Fruit fly (Drosophila melanogaster) whole organism, wandering third instar larva: Measurements from ENCODE around the gene TwdlK.

Source experiments
- Abd-B ChIP-seq: fragments of >200 bp; optimal IDR thresholded peaks from 2 replicates; lab custom pipeline; 2017; ENCODE audit warnings: missing biosample characterization, missing genetic modification characterization
- CG32264 ChIP-seq: fragments of 200-800 bp; sonication (Bioruptor generic); optimal IDR thresholded peaks from 2 replicates; lab custom pipeline; 2016; ENCODE audit warnings: missing biosample characterization, missing genetic modification characterization
- CG9705 ChIP-seq: fragments of 200-800 bp; sonication (Bioruptor generic); optimal IDR thresholded peaks from 2 replicates; lab custom pipeline; 2018; ENCODE audit warnings: missing biosample characterization, mild to moderate bottlenecking, missing genetic modification characterization
- Dfd ChIP-seq: fragments of >200 bp; optimal IDR thresholded peaks from 2 replicates; lab custom pipeline; 2017; ENCODE audit warnings: missing biosample characterization, missing genetic modification characterization
- Hr78 ChIP-seq: fragments of >200 bp; optimal IDR thresholded peaks from 2 replicates; lab custom pipeline; 2017; ENCODE audit warnings: missing biosample characterization, missing genetic modification characterization
- Hr83 ChIP-seq: fragments of 200-300 bp; sonication (Bioruptor generic); optimal IDR thresholded peaks from 2 replicates; lab custom pipeline; 2016; ENCODE audit warnings: missing biosample characterization, mild to moderate bottlenecking, missing genetic modification characterization, moderate library complexity; ENCODE audit not compliant: poor library complexity, severe bottlenecking
- N ChIP-seq: fragments of >200 bp; optimal IDR thresholded peaks from 2 replicates; lab custom pipeline; 2018; ENCODE audit warnings: missing biosample characterization, missing external identifiers, missing genetic modification characterization
- Sp1 ChIP-seq: fragments of 200-800 bp; sonication (Bioruptor generic); optimal IDR thresholded peaks from 3 replicates; lab custom pipeline; 2019; ENCODE audit warnings: missing biosample characterization, mild to moderate bottlenecking, missing genetic modification characterization, moderate library complexity
- dsf ChIP-seq: sonication (Bioruptor generic); optimal IDR thresholded peaks from 2 replicates; lab custom pipeline; 2016; ENCODE audit warnings: missing biosample characterization, missing genetic modification characterization, borderline replicate concordance
- fru ChIP-seq: fragments of 200-800 bp; sonication (Bioruptor generic); optimal IDR thresholded peaks from 3 replicates; lab custom pipeline; 2016; ENCODE audit warnings: missing biosample characterization, mild to moderate bottlenecking, missing genetic modification characterization
- h ChIP-seq: fragments of 200-800 bp; sonication (Bioruptor generic); optimal IDR thresholded peaks from 3 replicates; lab custom pipeline; 2016; ENCODE audit warnings: missing biosample characterization, mild to moderate bottlenecking, missing genetic modification characterization
- pan ChIP-seq: fragments of >200 bp; optimal IDR thresholded peaks from 2 replicates; lab custom pipeline; 2017
- psq ChIP-seq: fragments of 200-800 bp; sonication (Bioruptor generic); optimal IDR thresholded peaks from 3 replicates; lab custom pipeline; 2017; ENCODE audit warnings: missing biosample characterization, mild to moderate bottlenecking, missing genetic modification characterization, moderate library complexity
- tai ChIP-seq: sonication (Bioruptor generic); optimal IDR thresholded peaks from 2 replicates; lab custom pipeline; 2016; ENCODE audit warnings: missing biosample characterization, missing genetic modification characterization
- usp ChIP-seq: fragments of >200 bp; optimal IDR thresholded peaks from 2 replicates; lab custom pipeline; 2017; ENCODE audit warnings: missing biosample characterization, missing genetic modification characterization
- woc ChIP-seq: sonication (Bioruptor generic); optimal IDR thresholded peaks from 2 replicates; lab custom pipeline; 2016; ENCODE audit warnings: missing biosample characterization, mild to moderate bottlenecking, missing genetic modification characterization

The TwdlK gene

dm6 chr3R:26588158-26588584 lies 40.4 kb downstream of the TwdlK start (continued):
- TF ChIP-seq fru (GFP tag; lab: Kevin White, UChicago) = peak; percentile 32
- TF ChIP-seq dsf (GFP tag; lab: Kevin White, UChicago) = no peak
- no peak for TF ChIP-seq N (GFP tag; lab: Kevin White, UChicago)
- no peak for TF ChIP-seq Dfd (GFP tag; lab: Kevin White, UChicago)
- peak; percentile 53 for TF ChIP-seq Hr83 (GFP tag; lab: Kevin White, UChicago)
- peak; percentile 61 for TF ChIP-seq h (GFP tag; lab: Kevin White, UChicago)
- TF ChIP-seq CG32264 = no peak
- no peak for TF ChIP-seq Hr78
- TF ChIP-seq psq (GFP tag; lab: Kevin White, UChicago) = peak; percentile 52
- no peak for TF ChIP-seq usp (GFP tag; lab: Kevin White, UChicago)
- peak; percentile 66 for TF ChIP-seq tai (GFP tag; lab: Kevin White, UChicago)
- no peak for TF ChIP-seq Abd-B (GFP tag; lab: Kevin White, UChicago)
- no peak for TF ChIP-seq woc (GFP tag; lab: Kevin White, UChicago)
- no peak for TF ChIP-seq Sp1
- TF ChIP-seq CG9705 (GFP tag; lab: Kevin White, UChicago) = no peak
- no peak for TF ChIP-seq pan (lab: Kevin White, UChicago)
